Fruit fly (Drosophila melanogaster) whole organism, embryonic: ENCODE measurements around the gene srl.

Source experiments
- ATbp ChIP-seq: fragments of 200-800 bp; sonication (Bioruptor generic); optimal IDR thresholded peaks from 2 replicates; lab custom pipeline; 2017; ENCODE audit warnings: missing biosample characterization, mild to moderate bottlenecking, missing genetic modification characterization, missing genetic modification reagents
- CG10321 ChIP-seq: fragments of 200-800 bp; sonication (Bioruptor generic); IDR thresholded peaks from 2 replicates; pipeline ENCODE4 v1.3.6; 2022; ENCODE audit warnings: missing biosample characterization, missing genetic modification characterization
- CG10565 ChIP-seq: fragments of 200-800 bp; sonication (Bioruptor generic); optimal IDR thresholded peaks from 3 replicates; lab custom pipeline; 2016; ENCODE audit warnings: missing biosample characterization, mild to moderate bottlenecking, missing genetic modification characterization
- CG10654 ChIP-seq: fragments of 200-800 bp; sonication (Bioruptor generic); optimal IDR thresholded peaks from 2 replicates; lab custom pipeline; 2016; ENCODE audit warnings: missing biosample characterization, missing genetic modification characterization
- CG12391 ChIP-seq: fragments of 200-800 bp; sonication (Bioruptor generic); optimal IDR thresholded peaks from 3 replicates; lab custom pipeline; 2018; ENCODE audit warnings: missing biosample characterization, mild to moderate bottlenecking, missing genetic modification characterization, moderate library complexity
- CG12942 ChIP-seq: fragments of 200-800 bp; sonication (Bioruptor generic); optimal IDR thresholded peaks from 3 replicates; lab custom pipeline; 2016; ENCODE audit warnings: missing biosample characterization, missing genetic modification characterization
- CG13296 ChIP-seq: fragments of 200-800 bp; sonication (Bioruptor generic); optimal IDR thresholded peaks from 3 replicates; lab custom pipeline; 2018; ENCODE audit warnings: missing biosample characterization, mild to moderate bottlenecking, missing genetic modification characterization
- CG15011 ChIP-seq: fragments of 200-800 bp; sonication (Bioruptor generic); optimal IDR thresholded peaks from 3 replicates; lab custom pipeline; 2018; ENCODE audit warnings: missing biosample characterization, mild to moderate bottlenecking, missing genetic modification characterization
- CG16779 ChIP-seq: fragments of 200-800 bp; sonication (Bioruptor generic); IDR thresholded peaks from 2 replicates; pipeline ENCODE4 v1.3.6; 2022; ENCODE audit warnings: missing biosample characterization, missing genetic modification characterization
- CG18476 ChIP-seq: fragments of 200-800 bp; sonication (Bioruptor generic); optimal IDR thresholded peaks from 2 replicates; lab custom pipeline; 2016; ENCODE audit warnings: missing biosample characterization, mild to moderate bottlenecking, missing genetic modification characterization
- CG2199 ChIP-seq: fragments of 200-800 bp; sonication (Bioruptor generic); IDR thresholded peaks from 3 replicates; pipeline ENCODE4 v1.3.6; 2022; ENCODE audit warnings: missing biosample characterization, missing genetic modification characterization
- CG2678 ChIP-seq: fragments of 200-800 bp; sonication (Bioruptor generic); optimal IDR thresholded peaks from 3 replicates; lab custom pipeline; 2019; ENCODE audit warnings: missing biosample characterization, mild to moderate bottlenecking, missing genetic modification characterization, moderate library complexity
- CG2875 ChIP-seq: fragments of 200-800 bp; sonication (Bioruptor generic); optimal IDR thresholded peaks from 2 replicates; lab custom pipeline; 2017; ENCODE audit warnings: missing biosample characterization, mild to moderate bottlenecking, missing genetic modification characterization, missing genetic modification reagents
- CG3995 ChIP-seq: fragments of 200-800 bp; sonication (Bioruptor generic); optimal IDR thresholded peaks from 3 replicates; lab custom pipeline; 2016; ENCODE audit warnings: missing biosample characterization, missing genetic modification characterization
- CG4854 ChIP-seq: fragments of 200-800 bp; sonication (Bioruptor generic); optimal IDR thresholded peaks from 2 replicates; lab custom pipeline; 2016; ENCODE audit warnings: missing biosample characterization, missing genetic modification characterization, inconsistent platforms
- CG6654 ChIP-seq: fragments of 200-800 bp; sonication (Bioruptor generic); optimal IDR thresholded peaks from 2 replicates; lab custom pipeline; 2017; ENCODE audit warnings: missing biosample characterization, mild to moderate bottlenecking, missing genetic modification characterization
- CG6813 ChIP-seq: fragments of 200-800 bp; sonication (Bioruptor generic); optimal IDR thresholded peaks from 2 replicates; lab custom pipeline; 2017; ENCODE audit warnings: missing biosample characterization, missing genetic modification characterization, mild to moderate bottlenecking, moderate library complexity, missing genetic modification reagents
- CG8388 ChIP-seq: fragments of 200-800 bp; sonication (Bioruptor generic); optimal IDR thresholded peaks from 2 replicates; lab custom pipeline; 2019; ENCODE audit warnings: missing biosample characterization, mild to moderate bottlenecking, missing genetic modification characterization, moderate library complexity
- CHES-1-like ChIP-seq: fragments of 200-800 bp; sonication (Bioruptor generic); optimal IDR thresholded peaks from 2 replicates; lab custom pipeline; 2016; ENCODE audit warnings: missing biosample characterization, missing genetic modification characterization
- CTCF ChIP-seq: fragments of 200-800 bp; sonication (Bioruptor generic); optimal IDR thresholded peaks from 2 replicates; lab custom pipeline; 2017; ENCODE audit warnings: missing biosample characterization, mild to moderate bottlenecking, missing genetic modification characterization, moderate library complexity
- Dbx ChIP-seq: fragments of 200-800 bp; sonication (Bioruptor generic); IDR thresholded peaks from 3 replicates; pipeline ENCODE4 v1.3.6; 2022; ENCODE audit warnings: missing biosample characterization, missing genetic modification characterization
- Deaf1 ChIP-seq: fragments of 200-800 bp; optimal IDR thresholded peaks from 3 replicates; lab custom pipeline; 2019; ENCODE audit warnings: missing biosample characterization, mild to moderate bottlenecking, missing genetic modification characterization, moderate library complexity
- Dp ChIP-seq: fragments of 200-800 bp; sonication (Bioruptor generic); optimal IDR thresholded peaks from 2 replicates; lab custom pipeline; 2018; ENCODE audit warnings: missing biosample characterization, mild to moderate bottlenecking, missing genetic modification characterization, moderate library complexity
- Ets65A ChIP-seq: fragments of 200-800 bp; sonication (Bioruptor generic); peaks from one replicate; lab custom pipeline; 2016; ENCODE audit warnings: missing biosample characterization, missing genetic modification characterization
- Jarid2 ChIP-seq: fragments of 200-800 bp; sonication (Bioruptor generic); optimal IDR thresholded peaks from 3 replicates; lab custom pipeline; 2017; ENCODE audit warnings: mild to moderate bottlenecking, missing biosample characterization, missing genetic modification reagents, missing genetic modification characterization
- Lhr ChIP-seq: fragments of 200-800 bp; sonication (Bioruptor generic); optimal IDR thresholded peaks from 3 replicates; lab custom pipeline; 2017; ENCODE audit warnings: mild to moderate bottlenecking, missing biosample characterization, missing genetic modification reagents, missing genetic modification characterization
- Lim3 ChIP-seq: fragments of 200-800 bp; sonication (Bioruptor generic); IDR thresholded peaks from 2 replicates; pipeline ENCODE4 v1.3.6; 2022; ENCODE audit warnings: missing biosample characterization, missing genetic modification characterization
- NK7.1 ChIP-seq: fragments of 200-800 bp; sonication (Bioruptor generic); optimal IDR thresholded peaks from 3 replicates; lab custom pipeline; 2016; ENCODE audit warnings: missing biosample characterization, missing genetic modification characterization
- Opbp ChIP-seq: fragments of 200-800 bp; sonication (Bioruptor generic); IDR thresholded peaks from 3 replicates; pipeline ENCODE4 v1.3.6; 2022; ENCODE audit warnings: missing biosample characterization, missing genetic modification characterization; ENCODE audit not compliant: partially characterized antibody
- Ravus ChIP-seq: fragments of 200-800 bp; sonication (Bioruptor generic); IDR thresholded peaks from 2 replicates; pipeline ENCODE4 v1.3.6; 2022; ENCODE audit warnings: missing biosample characterization, missing genetic modification characterization
- Sox102F ChIP-seq: fragments of 200-800 bp; sonication (Bioruptor generic); optimal IDR thresholded peaks from 2 replicates; lab custom pipeline; 2018; ENCODE audit warnings: missing biosample characterization, mild to moderate bottlenecking, missing genetic modification characterization, moderate library complexity
- abd-A ChIP-seq: fragments of 200-800 bp; sonication (Bioruptor generic); optimal IDR thresholded peaks from 3 replicates; lab custom pipeline; 2019; ENCODE audit warnings: missing biosample characterization, mild to moderate bottlenecking, missing genetic modification characterization, moderate library complexity
- bbx ChIP-seq: fragments of 200-800 bp; sonication (Bioruptor generic); IDR thresholded peaks from 2 replicates; pipeline ENCODE4 v1.3.6; 2022; ENCODE audit warnings: missing biosample characterization, missing genetic modification characterization; ENCODE audit not compliant: partially characterized antibody
- cas ChIP-seq: fragments of 200-800 bp; sonication (Bioruptor generic); IDR thresholded peaks from 2 replicates; pipeline ENCODE4 v1.3.6; 2022; ENCODE audit warnings: missing biosample characterization, missing genetic modification characterization
- chif ChIP-seq, 2 experiments: fragments of 200-800 bp; sonication (Bioruptor generic); optimal IDR thresholded peaks; 3 replicates each; lab custom pipeline; 2016; ENCODE audit warnings: missing biosample characterization in 2 of 2, missing genetic modification characterization in 2 of 2
- crp ChIP-seq, 2 experiments: fragments of 200-800 bp; sonication (Bioruptor generic); optimal IDR thresholded peaks; 2 replicates in 1 of 2; 3 replicates in 1 of 2; lab custom pipeline; 2017; ENCODE audit warnings: missing biosample characterization in 2 of 2, missing genetic modification characterization in 2 of 2, mild to moderate bottlenecking in 1 of 2, moderate library complexity in 1 of 2
- disco-r ChIP-seq: fragments of 200-800 bp; sonication (Bioruptor generic); optimal IDR thresholded peaks from 2 replicates; lab custom pipeline; 2016; ENCODE audit warnings: missing biosample characterization, missing genetic modification characterization
- dmrt11E ChIP-seq: fragments of 200-800 bp; sonication (Bioruptor generic); optimal IDR thresholded peaks from 3 replicates; lab custom pipeline; 2018; ENCODE audit warnings: missing biosample characterization, mild to moderate bottlenecking, missing genetic modification characterization, moderate library complexity
- dmrt99B ChIP-seq: fragments of 200-800 bp; sonication (Bioruptor generic); optimal IDR thresholded peaks from 2 replicates; lab custom pipeline; 2018; ENCODE audit warnings: missing biosample characterization, mild to moderate bottlenecking, missing genetic modification characterization, moderate library complexity
- dpn ChIP-seq, 2 experiments: fragments of 200-800 bp; sonication (Bioruptor generic); optimal IDR thresholded peaks; 3 replicates each; lab custom pipeline; 2016; ENCODE audit warnings: missing biosample characterization in 2 of 2, missing genetic modification characterization in 2 of 2
- ewg ChIP-seq: fragments of 200-800 bp; sonication (Bioruptor generic); optimal IDR thresholded peaks from 3 replicates; lab custom pipeline; 2017; ENCODE audit warnings: mild to moderate bottlenecking, missing biosample characterization, missing genetic modification reagents, missing genetic modification characterization
- fd96Cb ChIP-seq: fragments of 200-800 bp; sonication (Bioruptor generic); optimal IDR thresholded peaks from 2 replicates; lab custom pipeline; 2018; ENCODE audit warnings: missing biosample characterization, mild to moderate bottlenecking, missing genetic modification characterization, moderate library complexity
- gcm ChIP-seq: fragments of 200-800 bp; sonication (Bioruptor generic); optimal IDR thresholded peaks from 2 replicates; lab custom pipeline; 2019; ENCODE audit warnings: missing biosample characterization, mild to moderate bottlenecking, missing genetic modification characterization, moderate library complexity
- jing ChIP-seq: fragments of 200-800 bp; sonication (Bioruptor generic); optimal IDR thresholded peaks from 2 replicates; lab custom pipeline; 2018; ENCODE audit warnings: missing biosample characterization, mild to moderate bottlenecking, missing genetic modification characterization
- kni ChIP-seq: fragments of 200-800 bp; sonication (Bioruptor generic); optimal IDR thresholded peaks from 3 replicates; lab custom pipeline; 2017; ENCODE audit warnings: mild to moderate bottlenecking, missing biosample characterization, missing genetic modification reagents, missing genetic modification characterization
- maf-S ChIP-seq: fragments of 200-800 bp; sonication (Bioruptor generic); optimal IDR thresholded peaks from 2 replicates; lab custom pipeline; 2016; ENCODE audit warnings: missing biosample characterization, missing genetic modification characterization
- sd ChIP-seq: fragments of 200-800 bp; sonication (Bioruptor generic); optimal IDR thresholded peaks from 3 replicates; lab custom pipeline; 2018; ENCODE audit warnings: missing biosample characterization, mild to moderate bottlenecking, missing genetic modification characterization, moderate library complexity
- slp2 ChIP-seq: fragments of 200-800 bp; sonication (Bioruptor generic); optimal IDR thresholded peaks from 2 replicates; lab custom pipeline; 2016; ENCODE audit warnings: missing biosample characterization, missing genetic modification characterization

Gene srl

DNA sequence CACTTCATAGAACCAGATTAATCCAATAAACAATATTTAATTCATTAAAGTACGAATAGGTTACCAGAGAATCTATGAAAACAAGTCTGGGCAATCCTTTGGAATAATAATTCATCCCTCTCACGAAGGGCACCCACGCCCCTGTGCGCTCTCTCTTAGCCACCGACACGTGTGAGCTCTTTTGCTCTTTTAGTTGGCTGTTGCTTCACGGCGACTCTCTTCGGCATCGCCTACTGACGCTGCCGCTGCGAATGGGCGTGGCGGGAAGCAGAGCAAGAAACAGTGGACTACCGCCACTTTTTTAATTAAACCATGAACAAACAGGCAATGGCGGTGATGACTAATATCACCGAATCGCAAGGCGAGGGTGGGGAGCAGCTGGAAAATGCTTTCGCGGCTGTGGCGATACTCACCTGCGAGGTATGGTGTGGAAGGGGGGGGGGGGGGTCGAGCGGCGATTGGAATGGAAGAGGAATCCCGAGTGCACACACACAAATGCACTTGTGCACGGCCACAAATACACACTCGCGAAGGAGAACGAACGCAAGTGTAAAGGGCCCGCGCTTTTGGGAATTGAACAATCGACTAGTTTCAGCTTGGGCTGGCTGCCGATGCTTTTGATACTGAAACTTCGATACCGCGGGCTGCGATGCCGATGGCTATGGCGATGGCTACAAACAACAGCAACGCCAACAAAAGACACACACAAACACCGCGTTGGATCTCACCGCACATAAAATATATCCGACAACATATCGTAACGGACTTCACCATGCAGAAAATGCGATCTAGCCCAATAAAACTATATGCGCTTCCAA lies 49.3 kb upstream of the srl start:
- TF ChIP-seq Opbp (GFP tag; lab: Robert Waterston, UW) (no peak), cas (peak; percentile 50; the same call in 1 of the 2 replicates), Lim3 (0 out of 2 replicates have a peak, but pooled peaks have one; percentile 12), slp2 (GFP tag; lab: Kevin White, UChicago) (peak; percentile 79), jing (GFP tag; lab: Kevin White, UChicago) (peak; percentile 62), CG12942 (GFP tag; lab: Kevin White, UChicago) (peak; percentile 84), kni (peak; percentile 94), CG18476 (GFP tag; lab: Kevin White, UChicago) (peak; percentile 84), dpn (GFP tag; optimal IDR thresholded peaks at IDR 0.05; lab: Kevin White, UChicago) (peak; percentile 88 to 92), CG3995 (GFP tag; lab: Kevin White, UChicago) (peak; percentile 37), CG10565 (GFP tag; lab: Kevin White, UChicago) (peak; percentile 22), CG2678 (tag; lab: Kevin White, UChicago) (peak; percentile 84), maf-S (GFP tag; lab: Kevin White, UChicago) (peak; percentile 72), Jarid2 (GFP tag; lab: Kevin White, UChicago) (peak; percentile 37), Dbx (peak; percentile 90), sd (tag; lab: Kevin White, UChicago) (peak; percentile 78), Deaf1 (peak; percentile 90), dmrt11E (tag; lab: Kevin White, UChicago) (peak; percentile 61), disco-r (GFP tag; lab: Kevin White, UChicago) (peak; percentile 72), CG12391 (tag; lab: Kevin White, UChicago) (peak; percentile 84), CG6654 (GFP tag; lab: Kevin White, UChicago) (peak; percentile 32), chif (GFP tag; optimal IDR thresholded peaks at IDR 0.05; lab: Kevin White, UChicago) (peak; percentile 75 to 86), CG2875 (peak; percentile 76), Lhr (GFP tag; lab: Kevin White, UChicago) (peak; percentile 53), CG2199 (peak; percentile 84), dmrt99B (peak; percentile 87), fd96Cb (peak; percentile 76), CG16779 (peak; percentile 96), CG15011 (peak; percentile 62), ATbp (peak; percentile 88), NK7.1 (GFP tag; lab: Kevin White, UChicago) (peak; percentile 80), Dp (GFP tag; lab: Kevin White, UChicago) (no peak), abd-A (no peak), Ets65A (GFP tag; lab: Kevin White, UChicago) (peak; percentile 98), Sox102F (peak; percentile 85), bbx (peak; percentile 37; the same call in 1 of the 2 replicates), CG6813 (GFP tag; lab: Kevin White, UChicago) (peak; percentile 85), gcm (GFP tag; lab: Kevin White, UChicago) (peak; percentile 81), CG4854 (GFP tag; lab: Kevin White, UChicago) (peak; percentile 84), CG13296 (GFP tag; lab: Kevin White, UChicago) (peak; percentile 83), CG10321 (GFP tag; lab: Robert Waterston, UW) (no peak), Ravus (GFP tag; lab: Robert Waterston, UW) (peak; percentile 4; the same call in 1 of the 2 replicates), CTCF (GFP tag; lab: Kevin White, UChicago) (peak; percentile 8), crp (GFP tag; optimal IDR thresholded peaks at IDR 0.05; lab: Kevin White, UChicago) (peak in 1 of 2 experiments; percentile 20), CG8388 (GFP tag; lab: Kevin White, UChicago) (peak; percentile 84), ewg (GFP tag; lab: Kevin White, UChicago) (peak; percentile 71), CHES-1-like (GFP tag; lab: Kevin White, UChicago) (peak; percentile 85), CG10654 (GFP tag; lab: Kevin White, UChicago) (peak; percentile 82)
